Fruit fly (Drosophila melanogaster): ENCODE results near the gene cm.
A peak's percentile ranks its signal among the peaks of the same experiment; 100 is the strongest.

Gene cm

dm6 chrX:6985980-6986827, 24.7 kb downstream of the cm start, which contains the start of gene bou (continued):
- TF ChIP-seq acj6 (GFP tag; optimal IDR thresholded peaks at IDR 0.05) (no peak), CG11762 (GFP tag; optimal IDR thresholded peaks at IDR 0.05; ENCODE audit: insufficient read depth) (no peak), CG32006 (GFP tag; optimal IDR thresholded peaks at IDR 0.05) (peak; percentile 41), cyc (GFP tag; optimal IDR thresholded peaks at IDR 0.05) (no peak), pdm3 (GFP tag; optimal IDR thresholded peaks at IDR 0.05) (no peak), CG3919 (GFP tag; optimal IDR thresholded peaks at IDR 0.05) (no peak), CG8319 (GFP tag; optimal IDR thresholded peaks at IDR 0.05) (no peak), topi (GFP tag; optimal IDR thresholded peaks at IDR 0.05) (no peak), achi (GFP tag; optimal IDR thresholded peaks at IDR 0.05) (no peak), Eip93F (GFP tag; optimal IDR thresholded peaks at IDR 0.05) (no peak), CG34406 (GFP tag; optimal IDR thresholded peaks at IDR 0.05) (no peak), net (GFP tag; optimal IDR thresholded peaks at IDR 0.05) (no peak), Eip75B (GFP tag; optimal IDR thresholded peaks at IDR 0.05) (no peak), Eip78C (GFP tag) (peak; percentile 40), Gug (GFP tag; IDR thresholded peaks at IDR 0.05) (no peak), CG3032 (tag; optimal IDR thresholded peaks at IDR 0.05) (no peak), CG4318 (GFP tag; optimal IDR thresholded peaks at IDR 0.05) (no peak), CG31627 (GFP tag; optimal IDR thresholded peaks at IDR 0.05) (no peak), ss (GFP tag; optimal IDR thresholded peaks at IDR 0.05) (no peak), CG8119 (GFP tag; IDR thresholded peaks at IDR 0.05) (no peak), svp (GFP tag) (peak; percentile 89), CG10631 (GFP tag; optimal IDR thresholded peaks at IDR 0.05) (no peak), vri (GFP tag; optimal IDR thresholded peaks at IDR 0.05) (peak; percentile 15), CG9139 (GFP tag; optimal IDR thresholded peaks at IDR 0.05) (no peak), Blimp-1 (GFP tag; optimal IDR thresholded peaks at IDR 0.05) (no peak), Ets21C (GFP tag; optimal IDR thresholded peaks at IDR 0.05) (no peak), CG6808 (GFP tag; optimal IDR thresholded peaks at IDR 0.05) (peak; percentile 16), fkh (GFP tag; optimal IDR thresholded peaks at IDR 0.05) (no peak), CG6854 (GFP tag; optimal IDR thresholded peaks at IDR 0.05) (peak; percentile 24), eg (GFP tag; IDR thresholded peaks at IDR 0.05) (0 out of 3 replicates have a peak, but pooled peaks have one; percentile 35), spab (GFP tag; optimal IDR thresholded peaks at IDR 0.05) (no peak), CG1621 (tag; optimal IDR thresholded peaks at IDR 0.05) (no peak), CG6163 (GFP tag; IDR thresholded peaks at IDR 0.05) (no peak), Hr4 (GFP tag; optimal IDR thresholded peaks at IDR 0.05) (peak; percentile 20), Hr38 (GFP tag; optimal IDR thresholded peaks at IDR 0.05) (no peak), dsx (GFP tag; optimal IDR thresholded peaks at IDR 0.05; ENCODE audit: poor library complexity, severe bottlenecking) (no peak), dac (GFP tag; optimal IDR thresholded peaks at IDR 0.05) (no peak)

dm6 chrX:6985182-6985851, 25.6 kb downstream of the cm start:
- TF ChIP-seq dac (GFP tag; optimal IDR thresholded peaks at IDR 0.05) (peak; percentile 55), CG15336 (GFP tag; IDR thresholded peaks at IDR 0.05) (peak; percentile 81), eg (GFP tag; IDR thresholded peaks at IDR 0.05) (peak; percentile 70), Blimp-1 (GFP tag; optimal IDR thresholded peaks at IDR 0.05) (peak; percentile 72), Lpt (GFP tag; optimal IDR thresholded peaks at IDR 0.05) (peak; percentile 83), CG1621 (tag; optimal IDR thresholded peaks at IDR 0.05) (peak; percentile 67), Smox (GFP tag; optimal IDR thresholded peaks at IDR 0.05) (peak; percentile 94), fkh (GFP tag; optimal IDR thresholded peaks at IDR 0.05) (peak; percentile 49), pdm3 (GFP tag; optimal IDR thresholded peaks at IDR 0.05) (peak; percentile 91), Met (GFP tag; optimal IDR thresholded peaks at IDR 0.05) (peak; percentile 96), CG10631 (GFP tag; optimal IDR thresholded peaks at IDR 0.05) (peak; percentile 91), Sox14 (GFP tag; optimal IDR thresholded peaks at IDR 0.05) (peak; percentile 95), lz (GFP tag; optimal IDR thresholded peaks at IDR 0.05) (peak; percentile 95), CG8632 (GFP tag; optimal IDR thresholded peaks at IDR 0.05) (peak; percentile 87), CG10669 (GFP tag; optimal IDR thresholded peaks at IDR 0.05) (peak; percentile 81), CG11294 (GFP tag; IDR thresholded peaks at IDR 0.05) (no peak; the same call in 1 of the 2 replicates), CG3919 (GFP tag; optimal IDR thresholded peaks at IDR 0.05) (peak; percentile 91), esn (GFP tag; optimal IDR thresholded peaks at IDR 0.05) (peak; percentile 97), CG16779 (tag; optimal IDR thresholded peaks at IDR 0.05) (peak; percentile 44), CG8319 (GFP tag; optimal IDR thresholded peaks at IDR 0.05) (peak; percentile 69), CG9139 (GFP tag; optimal IDR thresholded peaks at IDR 0.05) (peak; percentile 68), dsx (GFP tag; optimal IDR thresholded peaks at IDR 0.05; ENCODE audit: poor library complexity, severe bottlenecking) (peak; percentile 88), Hr4 (GFP tag; optimal IDR thresholded peaks at IDR 0.05) (peak; percentile 62)
